Worm (Caenorhabditis elegans) whole organism, late embryonic: ENCODE results near the gene srx-77.

Source experiments
- nhr-11 ChIP-seq: fragments of 150-350 bp; optimal IDR thresholded peaks from 2 replicates; lab custom pipeline; 2014; ENCODE audit warnings: missing biosample characterization, missing genetic modification characterization
- pqm-1 ChIP-seq: sonication (generic microtip); optimal IDR thresholded peaks from 2 replicates; lab custom pipeline; 2016; ENCODE audit warnings: missing genetic modification characterization, missing compliant biosample characterization
- pros-1 ChIP-seq: fragments of 150-350 bp; optimal IDR thresholded peaks from 2 replicates; lab custom pipeline; 2014; ENCODE audit warnings: missing biosample characterization, missing genetic modification reagents, missing genetic modification characterization
- unc-55 ChIP-seq: sonication (generic microtip); optimal IDR thresholded peaks from 2 replicates; lab custom pipeline; 2017; ENCODE audit warnings: missing biosample characterization, missing genetic modification reagents, missing genetic modification characterization

DNA sequence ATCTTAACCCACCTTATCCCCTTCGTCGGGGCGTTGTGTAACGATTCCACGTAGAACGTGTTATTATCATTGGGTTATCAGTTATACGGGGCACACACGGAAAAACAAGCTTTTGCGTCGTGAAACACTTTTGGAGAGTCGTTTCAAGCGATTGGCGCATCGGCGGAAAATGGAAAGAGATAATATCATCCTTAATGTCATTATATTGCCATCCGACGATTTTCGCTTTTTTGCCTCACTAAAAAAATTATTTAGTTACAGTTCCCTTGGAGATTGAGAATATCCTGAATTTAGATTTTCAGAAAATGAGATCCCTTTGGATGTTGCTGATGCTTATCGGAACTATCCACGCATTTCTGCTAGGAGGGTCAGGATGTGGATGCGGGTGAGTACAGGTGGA is 20.0 kb downstream of the srx-77 start, which contains the start of gene F41F3.8:
- TF ChIP-seq unc-55 (GFP tag; lab: Kevin White, UChicago) (no peak), nhr-11 (tag; lab: Kevin White, UChicago) (no peak), pros-1 (no peak), pqm-1 (no peak)
